Fruit fly (Drosophila melanogaster) whole organism, embryonic: Measurements from ENCODE around the gene CG14352.

Experiments used
- Abd-B ChIP-seq: fragments of 200-800 bp; sonication (Bioruptor generic); optimal IDR thresholded peaks from 2 replicates; lab custom pipeline; 2018; ENCODE audit warnings: missing biosample characterization, mild to moderate bottlenecking, missing genetic modification characterization, moderate library complexity
- Ada2b ChIP-seq: fragments of 200-800 bp; sonication (Bioruptor generic); IDR thresholded peaks from 2 replicates; pipeline ENCODE4 v1.3.6; 2022; ENCODE audit warnings: missing biosample characterization, missing genetic modification characterization
- Antp ChIP-seq: fragments of 200-800 bp; sonication (Bioruptor generic); optimal IDR thresholded peaks from 3 replicates; lab custom pipeline; 2016; ENCODE audit warnings: missing biosample characterization, missing genetic modification characterization
- Bgb ChIP-seq: fragments of 200-800 bp; sonication (Bioruptor generic); IDR thresholded peaks from 2 replicates; pipeline ENCODE4 v1.3.6; 2022; ENCODE audit warnings: missing biosample characterization, missing genetic modification characterization; ENCODE audit not compliant: partially characterized antibody
- CG11456 ChIP-seq: fragments of 200-800 bp; sonication (Bioruptor generic); IDR thresholded peaks from 3 replicates; pipeline ENCODE4 v1.3.6; 2022; ENCODE audit warnings: missing biosample characterization, missing genetic modification characterization
- CG12104 ChIP-seq: fragments of 200-800 bp; sonication (Bioruptor generic); optimal IDR thresholded peaks from 3 replicates; lab custom pipeline; 2016; ENCODE audit warnings: missing biosample characterization, missing genetic modification characterization
- CG12155 ChIP-seq: fragments of 200-800 bp; sonication (Bioruptor generic); optimal IDR thresholded peaks from 3 replicates; lab custom pipeline; 2016; ENCODE audit warnings: missing biosample characterization, missing genetic modification characterization
- CG13296 ChIP-seq: fragments of 200-800 bp; sonication (Bioruptor generic); optimal IDR thresholded peaks from 3 replicates; lab custom pipeline; 2018; ENCODE audit warnings: missing biosample characterization, mild to moderate bottlenecking, missing genetic modification characterization
- CG15601 ChIP-seq: fragments of 200-800 bp; sonication (Bioruptor generic); optimal IDR thresholded peaks from 3 replicates; lab custom pipeline; 2019; ENCODE audit warnings: missing biosample characterization, mild to moderate bottlenecking, missing genetic modification characterization, moderate library complexity
- CG1602 ChIP-seq: fragments of 200-800 bp; sonication (Bioruptor generic); optimal IDR thresholded peaks from 3 replicates; lab custom pipeline; 2016; ENCODE audit warnings: missing biosample characterization, missing genetic modification characterization
- CG1603 ChIP-seq: fragments of 200-800 bp; sonication (Bioruptor generic); optimal IDR thresholded peaks from 2 replicates; lab custom pipeline; 2019; ENCODE audit warnings: missing biosample characterization, mild to moderate bottlenecking, missing genetic modification characterization, moderate library complexity
- CG1647 ChIP-seq: fragments of 200-800 bp; sonication (Bioruptor generic); optimal IDR thresholded peaks from 3 replicates; lab custom pipeline; 2016; ENCODE audit warnings: missing biosample characterization, missing genetic modification characterization
- CG16779 ChIP-seq: fragments of 200-800 bp; sonication (Bioruptor generic); IDR thresholded peaks from 2 replicates; pipeline ENCODE4 v1.3.6; 2022; ENCODE audit warnings: missing biosample characterization, missing genetic modification characterization
- CG17328 ChIP-seq: fragments of 200-800 bp; sonication (Bioruptor generic); IDR thresholded peaks from 2 replicates; pipeline ENCODE4 v1.3.6; 2022; ENCODE audit warnings: missing biosample characterization, missing genetic modification characterization
- CG3163 ChIP-seq: fragments of 200-800 bp; sonication (Bioruptor generic); optimal IDR thresholded peaks from 3 replicates; lab custom pipeline; 2016; ENCODE audit warnings: missing biosample characterization, missing genetic modification characterization
- CG32532 ChIP-seq: fragments of 200-800 bp; sonication (Bioruptor generic); IDR thresholded peaks from 2 replicates; pipeline ENCODE4 v1.3.6; 2022; ENCODE audit warnings: missing biosample characterization, missing genetic modification characterization
- CG33213 ChIP-seq: fragments of 200-800 bp; sonication (Bioruptor generic); optimal IDR thresholded peaks from 3 replicates; lab custom pipeline; 2016; ENCODE audit warnings: missing biosample characterization, missing genetic modification characterization
- CG4404 ChIP-seq: fragments of 200-800 bp; sonication (Bioruptor generic); IDR thresholded peaks from 2 replicates; pipeline ENCODE4 v1.3.6; 2022; ENCODE audit warnings: missing biosample characterization, missing genetic modification characterization
- CG6854 ChIP-seq: fragments of 200-800 bp; sonication (Bioruptor generic); optimal IDR thresholded peaks from 3 replicates; lab custom pipeline; 2017; ENCODE audit warnings: missing biosample characterization, mild to moderate bottlenecking, missing genetic modification characterization
- CG8924 ChIP-seq: fragments of 200-800 bp; optimal IDR thresholded peaks from 3 replicates; lab custom pipeline; 2019; ENCODE audit warnings: missing biosample characterization, mild to moderate bottlenecking, missing genetic modification characterization, moderate library complexity
- CG9876 ChIP-seq: fragments of 200-800 bp; sonication (Bioruptor generic); optimal IDR thresholded peaks from 2 replicates; lab custom pipeline; 2016; ENCODE audit warnings: missing biosample characterization, missing genetic modification characterization
- E2f1 ChIP-seq: fragments of 200-800 bp; sonication (Bioruptor generic); IDR thresholded peaks from 2 replicates; pipeline ENCODE4 v1.3.6; 2022; ENCODE audit warnings: missing biosample characterization, missing genetic modification characterization
- ERR ChIP-seq: fragments of 200-800 bp; sonication (Bioruptor generic); optimal IDR thresholded peaks from 2 replicates; lab custom pipeline; 2016; ENCODE audit warnings: missing biosample characterization, missing genetic modification characterization
- Ets65A ChIP-seq: fragments of 200-800 bp; sonication (Bioruptor generic); peaks from one replicate; lab custom pipeline; 2016; ENCODE audit warnings: missing biosample characterization, missing genetic modification characterization
- Fer1 ChIP-seq: fragments of 200-800 bp; sonication (Bioruptor generic); optimal IDR thresholded peaks from 2 replicates; lab custom pipeline; 2017; ENCODE audit warnings: missing biosample characterization, mild to moderate bottlenecking, missing genetic modification characterization
- GATAe ChIP-seq: fragments of 200-800 bp; sonication (Bioruptor generic); conservative IDR thresholded peaks from 2 replicates; pipeline ENCODE4 v1.3.6; 2022; ENCODE audit warnings: missing biosample characterization, missing genetic modification characterization
- HLHmδ ChIP-seq: fragments of 200-800 bp; sonication (Bioruptor generic); optimal IDR thresholded peaks from 2 replicates; lab custom pipeline; 2018; ENCODE audit warnings: missing biosample characterization, mild to moderate bottlenecking, missing genetic modification characterization, moderate library complexity
- Hey ChIP-seq: fragments of 200-800 bp; sonication (Bioruptor generic); optimal IDR thresholded peaks from 3 replicates; lab custom pipeline; 2018; ENCODE audit warnings: missing biosample characterization, mild to moderate bottlenecking, missing genetic modification characterization
- Kr ChIP-seq: fragments of 200-800 bp; sonication (Bioruptor generic); optimal IDR thresholded peaks from 2 replicates; lab custom pipeline; 2017; ENCODE audit warnings: missing biosample characterization, mild to moderate bottlenecking, missing genetic modification characterization
- Oli ChIP-seq: fragments of 200-800 bp; sonication (Bioruptor generic); optimal IDR thresholded peaks from 2 replicates; lab custom pipeline; 2018; ENCODE audit warnings: missing biosample characterization, mild to moderate bottlenecking, missing genetic modification characterization, moderate library complexity
- Opbp ChIP-seq: fragments of 200-800 bp; sonication (Bioruptor generic); IDR thresholded peaks from 3 replicates; pipeline ENCODE4 v1.3.6; 2022; ENCODE audit warnings: missing biosample characterization, missing genetic modification characterization; ENCODE audit not compliant: partially characterized antibody
- Pdp1 ChIP-seq, 2 experiments: fragments of 200-800 bp; sonication (Bioruptor generic); optimal IDR thresholded peaks; 3 replicates each; lab custom pipeline; 2016; ENCODE audit warnings: missing biosample characterization in 2 of 2, missing genetic modification characterization in 2 of 2, mild to moderate bottlenecking in 1 of 2, moderate library complexity in 1 of 2
- Side ChIP-seq: fragments of 200-800 bp; sonication (Bioruptor generic); optimal IDR thresholded peaks from 2 replicates; lab custom pipeline; 2016; ENCODE audit warnings: missing biosample characterization, missing genetic modification characterization
- Sry-δ ChIP-seq: fragments of 200-800 bp; sonication (Bioruptor generic); optimal IDR thresholded peaks from 2 replicates; lab custom pipeline; 2016; ENCODE audit warnings: missing biosample characterization, missing genetic modification characterization
- Stat92E ChIP-seq, 3 experiments: fragments of >200 bp in 2 of 3; fragments of 200-800 bp in 1 of 3; sonication (Bioruptor generic) in 1 of 3; optimal IDR thresholded peaks; 2 replicates each; lab custom pipeline; 2017 to 2019; ENCODE audit warnings: missing biosample characterization in 3 of 3, missing genetic modification characterization in 3 of 3, mild to moderate bottlenecking in 1 of 3, moderate library complexity in 1 of 3
- ash1 ChIP-seq: fragments of 200-800 bp; sonication (Bioruptor generic); optimal IDR thresholded peaks from 2 replicates; lab custom pipeline; 2018; ENCODE audit warnings: missing biosample characterization, mild to moderate bottlenecking, missing genetic modification characterization
- bab2 ChIP-seq: fragments of 200-800 bp; sonication (Bioruptor generic); optimal IDR thresholded peaks from 2 replicates; lab custom pipeline; 2016; ENCODE audit warnings: missing biosample characterization, missing genetic modification characterization
- bbx ChIP-seq: fragments of 200-800 bp; sonication (Bioruptor generic); IDR thresholded peaks from 2 replicates; pipeline ENCODE4 v1.3.6; 2022; ENCODE audit warnings: missing biosample characterization, missing genetic modification characterization; ENCODE audit not compliant: partially characterized antibody
- btn ChIP-seq: fragments of 200-800 bp; sonication (Bioruptor generic); optimal IDR thresholded peaks from 2 replicates; lab custom pipeline; 2016; ENCODE audit warnings: missing biosample characterization, missing genetic modification characterization
- cato ChIP-seq: fragments of 200-800 bp; sonication (Bioruptor generic); optimal IDR thresholded peaks from 2 replicates; lab custom pipeline; 2016; ENCODE audit warnings: missing biosample characterization, missing genetic modification characterization, borderline replicate concordance
- chif ChIP-seq, 2 experiments: fragments of 200-800 bp; sonication (Bioruptor generic); optimal IDR thresholded peaks; 3 replicates each; lab custom pipeline; 2016; ENCODE audit warnings: missing biosample characterization in 2 of 2, missing genetic modification characterization in 2 of 2
- ci ChIP-seq: fragments of 200-800 bp; sonication (Bioruptor generic); IDR thresholded peaks from 3 replicates; pipeline ENCODE4 v1.3.6; 2022; ENCODE audit warnings: missing biosample characterization, missing genetic modification characterization
- croc ChIP-seq: fragments of 200-800 bp; sonication (Bioruptor generic); conservative IDR thresholded peaks from 3 replicates; pipeline ENCODE4 v1.3.6; 2022; ENCODE audit warnings: missing biosample characterization, missing genetic modification characterization
- fd102C ChIP-seq: fragments of 200-800 bp; sonication (Bioruptor generic); optimal IDR thresholded peaks from 2 replicates; lab custom pipeline; 2018; ENCODE audit warnings: missing biosample characterization, mild to moderate bottlenecking, missing genetic modification characterization, moderate library complexity
- fd3F ChIP-seq: fragments of 200-800 bp; sonication (Bioruptor generic); optimal IDR thresholded peaks from 2 replicates; lab custom pipeline; 2018; ENCODE audit warnings: missing biosample characterization, mild to moderate bottlenecking, missing genetic modification characterization, moderate library complexity
- kah ChIP-seq: fragments of 200-800 bp; sonication (Bioruptor generic); optimal IDR thresholded peaks from 2 replicates; lab custom pipeline; 2018; ENCODE audit warnings: missing biosample characterization, mild to moderate bottlenecking, missing genetic modification characterization
- sim ChIP-seq: fragments of 200-800 bp; sonication (Bioruptor generic); IDR thresholded peaks from 2 replicates; pipeline ENCODE4 v1.3.6; 2022; ENCODE audit warnings: missing biosample characterization, missing genetic modification characterization
- sr ChIP-seq: fragments of 200-800 bp; sonication (Bioruptor generic); IDR thresholded peaks from 3 replicates; pipeline ENCODE4 v1.3.6; 2022; ENCODE audit warnings: missing biosample characterization, missing genetic modification characterization
- twi ChIP-seq: fragments of 200-800 bp; optimal IDR thresholded peaks from 2 replicates; lab custom pipeline; 2019; ENCODE audit warnings: missing biosample characterization, mild to moderate bottlenecking, missing genetic modification characterization, moderate library complexity
- wdn ChIP-seq: fragments of 200-800 bp; sonication (Bioruptor generic); IDR thresholded peaks from 2 replicates; pipeline ENCODE4 v1.3.6; 2022; ENCODE audit warnings: missing biosample characterization, missing genetic modification characterization

Gene CG14352

DNA sequence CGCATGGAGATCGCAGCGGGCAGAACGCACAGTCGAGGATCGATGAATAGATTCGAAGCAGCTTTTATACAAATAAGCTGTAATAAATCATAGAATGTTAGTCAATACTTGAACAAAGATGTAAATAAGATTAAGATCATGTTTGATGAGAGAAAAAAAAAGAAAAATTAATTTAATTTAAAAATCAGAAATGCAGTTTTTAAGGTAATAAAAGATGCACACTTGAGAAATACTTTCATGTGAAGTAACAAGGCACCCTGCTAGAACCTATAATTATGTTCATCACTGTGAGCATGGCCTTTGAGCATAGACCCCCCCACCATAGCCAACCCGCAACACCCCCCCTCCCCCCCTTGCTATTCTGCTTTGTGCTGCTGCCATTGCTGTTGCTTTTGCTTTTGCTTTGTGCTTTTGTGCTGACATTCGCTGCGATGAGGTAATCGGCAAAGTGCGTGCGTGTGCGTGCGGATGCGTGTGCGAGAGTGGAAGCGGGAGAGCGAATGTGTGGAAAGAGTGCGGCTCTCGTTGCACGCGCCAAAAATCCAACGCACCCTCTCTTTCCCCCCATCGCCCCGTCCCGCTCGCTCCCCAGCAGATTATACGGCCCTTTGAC is 32.1 kb downstream of the CG14352 start (continued):
- TF ChIP-seq twi (tag; lab: Kevin White, UChicago): peak; percentile 91
- TF ChIP-seq Opbp (GFP tag; lab: Robert Waterston, UW): 0 out of 3 replicates have a peak, but pooled peaks have one; percentile 55
- TF ChIP-seq E2f1: peak; percentile 96
- peak; percentile 91 for TF ChIP-seq sim (GFP tag; lab: Robert Waterston, UW)
- TF ChIP-seq CG15601 (tag; lab: Kevin White, UChicago): peak; percentile 95
- TF ChIP-seq ash1 (GFP tag; lab: Kevin White, UChicago): peak; percentile 83
- TF ChIP-seq CG1602 (GFP tag; lab: Kevin White, UChicago): peak; percentile 93
- TF ChIP-seq Abd-B (GFP tag; lab: Kevin White, UChicago): peak; percentile 94
- peak; percentile 27 for TF ChIP-seq CG1603
- peak; percentile 72 for TF ChIP-seq btn (GFP tag; lab: Kevin White, UChicago)
- peak; percentile 85 for TF ChIP-seq bab2 (GFP tag; lab: Kevin White, UChicago)
- TF ChIP-seq CG17328 (GFP tag; lab: Robert Waterston, UW): peak; percentile 90
- TF ChIP-seq GATAe (GFP tag; lab: Robert Waterston, UW): peak; percentile 75
- peak; percentile 98 for TF ChIP-seq Oli (tag; lab: Kevin White, UChicago)
- TF ChIP-seq CG1647: peak; percentile 73
- TF ChIP-seq Antp (GFP tag; lab: Kevin White, UChicago): peak; percentile 75
- peak; percentile 94 for TF ChIP-seq CG12155 (GFP tag; lab: Kevin White, UChicago)
- peak; percentile 97 for TF ChIP-seq Ada2b
- peak; percentile 74 for TF ChIP-seq ERR
- TF ChIP-seq cato (GFP tag; lab: Kevin White, UChicago): peak; percentile 92
- TF ChIP-seq CG8924 (tag; lab: Kevin White, UChicago): peak; percentile 98
- peak; percentile 85 for TF ChIP-seq Hey (tag; lab: Kevin White, UChicago)
- peak; percentile 98 for TF ChIP-seq CG6854 (GFP tag; lab: Kevin White, UChicago)
- TF ChIP-seq Stat92E (GFP tag; optimal IDR thresholded peaks at IDR 0.05; lab: Kevin White, UChicago): peak in 1 of 3 experiments; percentile 65
- peak; percentile 92 for TF ChIP-seq CG4404 (GFP tag; lab: Robert Waterston, UW)
- TF ChIP-seq croc (GFP tag; lab: Robert Waterston, UW): peak; percentile 94
- peak; percentile 98 for TF ChIP-seq fd3F (GFP tag; lab: Kevin White, UChicago)
- TF ChIP-seq bbx: peak; percentile 40; the same call in 1 of the 2 replicates
- no peak for TF ChIP-seq HLHmδ
- peak; percentile 86 for TF ChIP-seq CG16779 (GFP tag; lab: Robert Waterston, UW)
- TF ChIP-seq sr (GFP tag; lab: Robert Waterston, UW): peak; percentile 56; the same call in 1 of the 3 replicates
- peak; percentile 98 for TF ChIP-seq CG12104 (GFP tag; lab: Kevin White, UChicago)
- TF ChIP-seq Fer1: peak; percentile 99
- TF ChIP-seq CG9876 (GFP tag; lab: Kevin White, UChicago): peak; percentile 66
- peak; percentile 94 for TF ChIP-seq kah
- TF ChIP-seq ci (GFP tag; lab: Robert Waterston, UW): peak; percentile 93
- TF ChIP-seq Bgb (GFP tag; lab: Robert Waterston, UW): peak; percentile 57
- peak; percentile 79 for TF ChIP-seq CG33213
- peak; percentile 96 for TF ChIP-seq CG11456 (GFP tag; lab: Robert Waterston, UW)
- TF ChIP-seq Ets65A (GFP tag; lab: Kevin White, UChicago): peak; percentile 95
- no peak for TF ChIP-seq Kr (GFP tag; lab: Kevin White, UChicago)
- peak; percentile 92 to 93 for TF ChIP-seq Pdp1 (GFP tag; optimal IDR thresholded peaks at IDR 0.05; lab: Kevin White, UChicago)
- TF ChIP-seq CG3163 (GFP tag; lab: Kevin White, UChicago): peak; percentile 63
- TF ChIP-seq chif (GFP tag; optimal IDR thresholded peaks at IDR 0.05; lab: Kevin White, UChicago): peak; percentile 81 to 87
- peak; percentile 98 for TF ChIP-seq CG32532 (GFP tag; lab: Robert Waterston, UW)
- no peak for TF ChIP-seq fd102C (GFP tag; lab: Kevin White, UChicago)
- peak; percentile 41 for TF ChIP-seq Sry-δ (GFP tag; lab: Kevin White, UChicago)
- TF ChIP-seq wdn (GFP tag; lab: Robert Waterston, UW): peak; percentile 94
- TF ChIP-seq Side (GFP tag; lab: Kevin White, UChicago): peak; percentile 90
- TF ChIP-seq CG13296 (GFP tag; lab: Kevin White, UChicago): peak; percentile 99
